Worm (Caenorhabditis elegans): ENCODE data around the gene prx-13.

The prx-13 gene

ce11 chrII:7283063-7283462 is 31.2 kb upstream of the prx-13 start:
- TF ChIP-seq pha-4 (tag; optimal IDR thresholded peaks at IDR 0.05) (peak; percentile 67), ZK546.5 (tag; optimal IDR thresholded peaks at IDR 0.05) (no peak)

ce11 chrII:7280584-7280983 is 28.8 kb upstream of the prx-13 start:
- no peak for TF ChIP-seq ceh-16 (tag; optimal IDR thresholded peaks at IDR 0.05)
- peak; percentile 4 for TF ChIP-seq elt-2 (tag; optimal IDR thresholded peaks at IDR 0.05)
- no peak for TF ChIP-seq nhr-25 (tag; optimal IDR thresholded peaks at IDR 0.05)
- peak; percentile 20 for TF ChIP-seq fos-1 (tag; optimal IDR thresholded peaks at IDR 0.05)

ce11 chrII:7279808-7280207 is 28.0 kb upstream of the prx-13 start:
- TF ChIP-seq nhr-23 (tag; optimal IDR thresholded peaks at IDR 0.05) (peak; percentile 23), mdl-1 (tag; optimal IDR thresholded peaks at IDR 0.05) (no peak), nhr-43 (tag; optimal IDR thresholded peaks at IDR 0.05; ENCODE audit: poor library complexity, severe bottlenecking) (peak; percentile 35)

- TF ChIP-seq nhr-23 (tag; optimal IDR thresholded peaks at IDR 0.05): peak; percentile 29
- no peak for TF ChIP-seq tbx-2 (tag; optimal IDR thresholded peaks at IDR 0.05)
- TF ChIP-seq R02D3.7 (tag; optimal IDR thresholded peaks at IDR 0.05): no peak
- TF ChIP-seq nhr-43 (tag; optimal IDR thresholded peaks at IDR 0.05; ENCODE audit: poor library complexity, severe bottlenecking): peak; percentile 55
- TF ChIP-seq nhr-25 (tag; optimal IDR thresholded peaks at IDR 0.05): peak; percentile 45
- no peak for TF ChIP-seq nhr-11 (tag; optimal IDR thresholded peaks at IDR 0.05)
These were observed 26.1 kb upstream of the prx-13 start for ce11 chrII:7277925-7278324.

- no peak for TF ChIP-seq hmg-11 (tag; optimal IDR thresholded peaks at IDR 0.05)
- no peak for TF ChIP-seq ceh-82 (tag; optimal IDR thresholded peaks at IDR 0.05)
- TF ChIP-seq elt-2 (tag; optimal IDR thresholded peaks at IDR 0.05): peak; percentile 80
- peak; percentile 52 for TF ChIP-seq pqm-1 (tag; optimal IDR thresholded peaks at IDR 0.05)
- TF ChIP-seq tbx-2 (tag; optimal IDR thresholded peaks at IDR 0.05): no peak
- no peak for TF ChIP-seq egl-27 (tag; optimal IDR thresholded peaks at IDR 0.05)
- TF ChIP-seq egl-5 (tag; optimal IDR thresholded peaks at IDR 0.05): no peak
- no peak for TF ChIP-seq fkh-10 (GFP tag; optimal IDR thresholded peaks at IDR 0.05)
These were observed 25.4 kb upstream of the prx-13 start for ce11 chrII:7277257-7277656.

ce11 chrII:7273517-7273916 is 21.7 kb upstream of the prx-13 start:
- TF ChIP-seq elt-3 (tag; optimal IDR thresholded peaks at IDR 0.05): peak in 1 of 3 experiments; percentile 41
- TF ChIP-seq mdl-1 (tag; optimal IDR thresholded peaks at IDR 0.05): peak; percentile 3
- peak; percentile 32 for TF ChIP-seq nhr-23 (tag; optimal IDR thresholded peaks at IDR 0.05)
- TF ChIP-seq nhr-25 (tag; optimal IDR thresholded peaks at IDR 0.05): peak; percentile 1
- no peak for TF ChIP-seq fkh-10 (GFP tag; optimal IDR thresholded peaks at IDR 0.05)
- TF ChIP-seq pha-4 (tag; optimal IDR thresholded peaks at IDR 0.05): no peak
- peak; percentile 50 for TF ChIP-seq pqm-1 (tag; optimal IDR thresholded peaks at IDR 0.05)
- TF ChIP-seq elt-2 (tag; optimal IDR thresholded peaks at IDR 0.05): peak; percentile 79
- TF ChIP-seq ztf-4 (tag; optimal IDR thresholded peaks at IDR 0.05): no peak
- TF ChIP-seq nhr-43 (tag; optimal IDR thresholded peaks at IDR 0.05; ENCODE audit: poor library complexity, severe bottlenecking): peak; percentile 48

- TF ChIP-seq fos-1 (tag; optimal IDR thresholded peaks at IDR 0.05) (no peak), nfya-1 (tag; optimal IDR thresholded peaks at IDR 0.05; ENCODE audit: insufficient read depth) (no peak), tbx-2 (tag; optimal IDR thresholded peaks at IDR 0.05) (peak; percentile 13), nhr-25 (tag; optimal IDR thresholded peaks at IDR 0.05) (peak; percentile 59), nhr-23 (tag; optimal IDR thresholded peaks at IDR 0.05) (peak; percentile 85), nhr-43 (tag; optimal IDR thresholded peaks at IDR 0.05; ENCODE audit: poor library complexity, severe bottlenecking) (peak; percentile 55)
These were observed 20.7 kb upstream of the prx-13 start for ce11 chrII:7272513-7272912.

- TF ChIP-seq nhr-237 (tag; optimal IDR thresholded peaks at IDR 0.05) (no peak), elt-2 (tag; optimal IDR thresholded peaks at IDR 0.05) (peak; percentile 14), nhr-25 (tag; optimal IDR thresholded peaks at IDR 0.05) (no peak)
These were observed 18.0 kb upstream of the prx-13 start for ce11 chrII:7269783-7270182.

- no peak for TF ChIP-seq unc-62 (GFP tag; optimal IDR thresholded peaks at IDR 0.05)
- TF ChIP-seq elt-2 (tag; optimal IDR thresholded peaks at IDR 0.05): peak; percentile 94
- TF ChIP-seq ceh-16 (tag; optimal IDR thresholded peaks at IDR 0.05): no peak
- no peak for TF ChIP-seq lin-15B (tag; optimal IDR thresholded peaks at IDR 0.05)
- TF ChIP-seq egl-27 (tag; optimal IDR thresholded peaks at IDR 0.05): no peak
- TF ChIP-seq nhr-23 (tag; optimal IDR thresholded peaks at IDR 0.05): no peak
- no peak for TF ChIP-seq aly-2 (tag; optimal IDR thresholded peaks at IDR 0.05)
- peak; percentile 76 for TF ChIP-seq jun-1 (tag; optimal IDR thresholded peaks at IDR 0.05)
- TF ChIP-seq nhr-11 (tag; optimal IDR thresholded peaks at IDR 0.05): no peak
- TF ChIP-seq R02D3.7 (tag; optimal IDR thresholded peaks at IDR 0.05): no peak
- TF ChIP-seq fkh-10 (GFP tag; optimal IDR thresholded peaks at IDR 0.05): no peak
- peak; percentile 84 for TF ChIP-seq pha-4 (tag; optimal IDR thresholded peaks at IDR 0.05)
- peak; percentile 59 for TF ChIP-seq pqm-1 (tag; optimal IDR thresholded peaks at IDR 0.05)
- TF ChIP-seq mdl-1 (tag; optimal IDR thresholded peaks at IDR 0.05): peak; percentile 38
These were observed 12.9 kb upstream of the prx-13 start for ce11 chrII:7264675-7265074.

All from whole organism, L3 larva.